Worm (Caenorhabditis elegans) whole organism, early embryonic: ENCODE measurements around the gene rbx-1.

Source experiments
- B0310.2 ChIP-seq: sonication (generic microtip); optimal IDR thresholded peaks from 2 replicates; lab custom pipeline; 2016; ENCODE audit warnings: mild to moderate bottlenecking, missing genetic modification characterization, missing compliant biosample characterization
- F13C5.2 ChIP-seq: sonication (generic microtip); optimal IDR thresholded peaks from 2 replicates; lab custom pipeline; 2017; ENCODE audit warnings: mild to moderate bottlenecking, missing genetic modification characterization, inconsistent platforms, missing compliant biosample characterization
- aly-1 ChIP-seq: sonication (generic microtip); optimal IDR thresholded peaks from 2 replicates; lab custom pipeline; 2016; ENCODE audit warnings: missing genetic modification characterization, missing compliant biosample characterization
- ama-1 ChIP-seq: fragments of 150-350 bp; optimal IDR thresholded peaks from 2 replicates; lab custom pipeline; 2014
- ceh-13 ChIP-seq: fragments of 200-800 bp; sonication (Bioruptor generic); optimal IDR thresholded peaks from 2 replicates; lab custom pipeline; 2018; ENCODE audit warnings: mild to moderate bottlenecking, missing genetic modification characterization, missing compliant biosample characterization
- ceh-36 ChIP-seq: sonication (generic microtip); optimal IDR thresholded peaks from 2 replicates; lab custom pipeline; 2016; ENCODE audit warnings: missing genetic modification characterization, inconsistent platforms, missing compliant biosample characterization
- ets-7 ChIP-seq: sonication (generic microtip); optimal IDR thresholded peaks from 2 replicates; lab custom pipeline; 2016; ENCODE audit warnings: missing genotype, missing genetic modification characterization, missing compliant biosample characterization
- flt-1 ChIP-seq: fragments of 200-800 bp; sonication (Bioruptor generic); IDR thresholded peaks from 2 replicates; pipeline ENCODE4 v1.3.6; 2022; ENCODE audit warnings: missing genetic modification characterization, missing compliant biosample characterization
- hmbx-1 ChIP-seq: sonication (generic microtip); optimal IDR thresholded peaks from 2 replicates; lab custom pipeline; 2016; ENCODE audit warnings: mild to moderate bottlenecking, missing genetic modification characterization, missing compliant biosample characterization
- hmg-4 ChIP-seq: fragments of 200-800 bp; sonication (Bioruptor generic); optimal IDR thresholded peaks from 2 replicates; lab custom pipeline; 2018; ENCODE audit warnings: mild to moderate bottlenecking, missing genetic modification characterization, missing compliant biosample characterization
- hnd-1 ChIP-seq: sonication (generic microtip); optimal IDR thresholded peaks from 2 replicates; lab custom pipeline; 2016; ENCODE audit warnings: missing genetic modification characterization, missing compliant biosample characterization
- pes-1 ChIP-seq: fragments of 200-800 bp; sonication (Bioruptor generic); IDR thresholded peaks from 2 replicates; pipeline ENCODE4 v1.3.6; 2022; ENCODE audit warnings: missing genetic modification reagents, missing genetic modification characterization, missing compliant biosample characterization
- scrt-1 ChIP-seq: fragments of 200-800 bp; sonication (Bioruptor generic); IDR thresholded peaks from 2 replicates; pipeline ENCODE4 v1.3.6; 2022; ENCODE audit warnings: missing genetic modification characterization, missing compliant biosample characterization
- sea-1 ChIP-seq: fragments of 200-800 bp; sonication (Bioruptor generic); conservative IDR thresholded peaks from 2 replicates; pipeline ENCODE4 v1.3.6; 2022; ENCODE audit warnings: missing genetic modification characterization, missing compliant biosample characterization
- tbx-11 ChIP-seq: fragments of 200-800 bp; sonication (Bioruptor generic); IDR thresholded peaks from 2 replicates; pipeline ENCODE4 v1.3.6; 2022; ENCODE audit warnings: missing genetic modification characterization, missing compliant biosample characterization
- tbx-37 ChIP-seq: fragments of 200-800 bp; sonication (Bioruptor generic); conservative IDR thresholded peaks from 2 replicates; pipeline ENCODE4 v1.3.6; 2022; ENCODE audit warnings: missing genetic modification reagents, missing genetic modification characterization, missing compliant biosample characterization
- tra-4 ChIP-seq: sonication (generic microtip); optimal IDR thresholded peaks from 2 replicates; lab custom pipeline; 2017; ENCODE audit warnings: missing genetic modification characterization, missing compliant biosample characterization

Gene rbx-1

DNA sequence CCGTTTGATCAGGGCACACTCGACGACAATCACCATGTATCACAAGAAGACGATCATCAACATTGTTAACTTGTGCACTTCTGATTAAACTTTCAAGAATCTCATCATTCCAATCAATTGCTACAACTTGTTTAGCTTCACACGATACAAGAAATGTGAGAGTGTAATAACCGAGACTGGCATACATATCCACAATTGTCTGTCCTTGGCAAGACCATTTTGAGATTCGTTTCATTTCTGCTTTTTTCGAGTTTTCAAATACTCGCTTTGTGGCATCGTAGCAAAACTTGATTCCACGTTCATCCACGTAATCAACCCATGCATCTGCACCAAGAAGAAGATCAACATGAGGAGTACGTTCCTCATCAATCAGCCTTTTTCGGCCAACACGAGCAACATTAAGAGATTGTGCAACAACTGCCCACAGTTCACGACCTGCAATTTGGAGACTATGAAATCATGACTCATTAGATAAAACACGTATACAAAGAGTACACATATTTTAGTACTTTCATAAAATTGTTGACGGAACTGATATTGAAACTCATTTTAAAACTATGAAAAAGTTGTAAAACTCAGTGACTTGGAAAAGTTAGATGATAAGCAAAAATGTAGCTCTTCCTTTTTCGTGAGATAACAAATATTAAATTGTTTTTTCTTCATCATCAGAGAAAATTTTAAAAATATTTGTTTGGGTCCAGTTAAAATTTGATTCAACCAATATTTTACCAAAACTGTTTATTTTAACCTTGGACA, 22.3 kb upstream of the rbx-1 start:
- TF ChIP-seq ets-7 (tag; lab: Kevin White, UChicago) = no peak
- no peak for TF ChIP-seq pes-1
- no peak for TF ChIP-seq sea-1 (GFP tag; lab: Robert Waterston, UW)
- no peak for TF ChIP-seq B0310.2
- no peak for TF ChIP-seq F13C5.2 (tag; lab: Kevin White, UChicago)
- no peak for TF ChIP-seq ama-1 (lab: Kevin White, UChicago)
- TF ChIP-seq tra-4 (tag; lab: Kevin White, UChicago) = no peak
- no peak for TF ChIP-seq tbx-37 (GFP tag; lab: Robert Waterston, UW)
- TF ChIP-seq hmbx-1 = no peak
- TF ChIP-seq ceh-36 (tag; lab: Kevin White, UChicago) = no peak

DNA sequence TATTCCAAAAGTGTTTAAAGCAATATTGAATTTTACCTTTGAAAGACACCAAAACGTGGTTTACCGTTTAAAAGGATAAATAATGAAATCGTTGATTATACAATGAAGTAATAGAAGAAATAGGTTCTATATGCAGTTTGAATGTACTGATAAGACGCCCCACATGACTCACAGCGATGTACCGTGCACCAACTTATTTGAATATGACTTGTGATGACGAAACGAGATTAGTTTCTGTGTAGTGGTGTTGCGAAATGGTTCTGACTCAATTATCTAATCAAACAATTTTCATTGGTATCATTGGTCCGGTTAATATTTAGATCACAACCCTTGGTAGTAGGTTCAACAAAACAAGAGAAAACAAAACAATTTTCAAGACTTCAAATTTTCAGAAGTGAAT, 20.9 kb upstream of the rbx-1 start:
- TF ChIP-seq hmbx-1 (no peak), pes-1 (no peak), ama-1 (lab: Kevin White, UChicago) (no peak), F13C5.2 (tag; lab: Kevin White, UChicago) (no peak), scrt-1 (GFP tag; lab: Robert Waterston, UW) (no peak), tbx-11 (no peak), aly-1 (tag; lab: Kevin White, UChicago) (no peak), ets-7 (tag; lab: Kevin White, UChicago) (no peak), tbx-37 (GFP tag; lab: Robert Waterston, UW) (no peak)

DNA sequence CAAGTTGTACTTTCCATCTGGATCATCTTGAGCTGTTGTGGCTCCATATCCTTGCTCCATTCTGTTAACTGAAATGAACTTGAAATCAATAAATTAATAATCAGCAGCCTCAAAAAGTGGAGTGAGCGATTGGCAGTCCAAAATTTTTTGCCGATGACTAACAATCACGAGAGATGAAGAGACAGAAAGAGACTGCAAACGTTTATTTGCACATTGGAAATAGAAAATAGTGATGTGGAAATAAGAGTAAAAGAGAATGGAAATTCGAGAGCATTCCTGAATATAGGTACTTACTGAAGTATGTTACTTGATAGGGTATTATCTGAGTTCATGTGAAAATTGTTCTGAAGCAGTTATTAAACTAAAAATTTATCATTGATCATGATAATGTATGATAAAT, 19.4 kb upstream of the rbx-1 start, which contains the start of gene tag-120:
tag-120 (minus strand) TSS at position 68 of the 400 bp plus-strand sequence.
- TF ChIP-seq B0310.2 = no peak
- no peak for TF ChIP-seq ets-7 (tag; lab: Kevin White, UChicago)
- no peak for TF ChIP-seq flt-1 (GFP tag; lab: Robert Waterston, UW)
- no peak for TF ChIP-seq sea-1 (GFP tag; lab: Robert Waterston, UW)
- TF ChIP-seq tbx-11 = no peak
- TF ChIP-seq tra-4 (tag; lab: Kevin White, UChicago) = no peak
- TF ChIP-seq ceh-36 (tag; lab: Kevin White, UChicago) = no peak

DNA sequence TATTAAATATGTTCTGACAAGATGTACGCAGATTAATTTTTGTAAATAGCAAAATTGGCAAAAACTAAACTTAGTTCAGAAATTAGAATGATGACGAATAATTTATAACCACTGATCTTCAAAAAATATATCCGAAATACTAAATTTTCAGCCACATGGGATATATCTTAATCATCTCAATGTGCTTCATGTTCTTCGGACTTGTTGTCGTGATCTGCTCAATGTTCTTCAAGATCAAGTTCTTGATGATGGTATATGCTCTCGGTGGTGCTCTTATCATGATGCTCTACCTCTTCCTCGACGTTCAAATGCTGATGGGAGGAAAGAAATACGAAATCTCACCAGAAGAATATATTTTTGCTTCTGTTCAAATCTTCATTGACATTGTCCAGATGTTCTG, 16.3 kb upstream of the rbx-1 start:
- TF ChIP-seq ets-7 (tag; lab: Kevin White, UChicago) (no peak), scrt-1 (GFP tag; lab: Robert Waterston, UW) (no peak), flt-1 (GFP tag; lab: Robert Waterston, UW) (no peak)

DNA sequence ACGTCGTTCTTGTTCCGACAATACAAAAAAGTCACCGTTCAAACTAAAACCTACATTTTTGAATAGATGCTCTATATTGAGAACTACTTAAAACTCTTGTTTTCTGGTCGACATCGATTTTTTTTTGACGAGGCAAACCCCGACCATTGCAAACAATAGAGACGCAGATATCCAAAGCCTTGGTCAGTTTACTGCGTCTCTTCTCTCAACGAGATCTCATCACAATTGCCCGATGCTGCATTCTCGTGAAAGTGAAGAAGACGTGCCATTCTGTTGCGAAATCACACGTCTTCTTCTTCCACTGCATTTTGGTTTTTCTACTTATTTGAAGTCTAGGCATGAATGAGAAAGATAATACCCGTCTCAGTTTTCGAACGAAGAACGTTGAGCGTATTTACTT, 14.1 kb upstream of the rbx-1 start:
- TF ChIP-seq ama-1 (lab: Kevin White, UChicago) = no peak
- no peak for TF ChIP-seq sea-1 (GFP tag; lab: Robert Waterston, UW)
- no peak for TF ChIP-seq flt-1 (GFP tag; lab: Robert Waterston, UW)
- no peak for TF ChIP-seq scrt-1 (GFP tag; lab: Robert Waterston, UW)
- no peak for TF ChIP-seq aly-1 (tag; lab: Kevin White, UChicago)

DNA sequence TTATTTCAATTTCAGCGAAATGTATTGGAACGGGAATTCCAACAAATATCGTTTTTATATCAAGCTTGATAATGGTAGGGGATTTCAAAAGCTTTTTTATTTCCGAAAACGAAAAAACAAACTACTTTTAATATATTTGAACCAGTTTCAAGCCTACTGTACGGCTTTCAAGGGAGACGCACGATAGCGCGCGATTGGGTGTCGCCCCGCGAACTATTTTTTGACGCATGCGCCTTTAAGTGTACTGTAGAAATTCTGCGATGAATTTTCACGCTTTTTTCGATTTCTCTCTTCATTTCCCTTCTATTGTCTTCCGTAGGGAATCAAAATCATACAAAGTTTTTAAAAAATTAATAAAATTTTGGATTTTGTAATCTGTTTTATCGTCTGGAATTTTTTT, 13.2 kb upstream of the rbx-1 start:
- TF ChIP-seq sea-1 (GFP tag; lab: Robert Waterston, UW) = no peak
- no peak for TF ChIP-seq aly-1 (tag; lab: Kevin White, UChicago)
- no peak for TF ChIP-seq ceh-13 (GFP tag; lab: Kevin White, UChicago)
- TF ChIP-seq scrt-1 (GFP tag; lab: Robert Waterston, UW) = no peak
- no peak for TF ChIP-seq tra-4 (tag; lab: Kevin White, UChicago)
- TF ChIP-seq tbx-37 (GFP tag; lab: Robert Waterston, UW) = no peak
- TF ChIP-seq hnd-1 (tag; lab: Kevin White, UChicago) = no peak
- TF ChIP-seq hmbx-1 = no peak
- TF ChIP-seq ets-7 (tag; lab: Kevin White, UChicago) = no peak
- TF ChIP-seq ama-1 (lab: Kevin White, UChicago) = no peak
- TF ChIP-seq hmg-4 = no peak
- no peak for TF ChIP-seq flt-1 (GFP tag; lab: Robert Waterston, UW)
- TF ChIP-seq B0310.2 = no peak
- TF ChIP-seq ceh-36 (tag; lab: Kevin White, UChicago) = no peak
- TF ChIP-seq pes-1 = no peak
- no peak for TF ChIP-seq F13C5.2 (tag; lab: Kevin White, UChicago)

DNA sequence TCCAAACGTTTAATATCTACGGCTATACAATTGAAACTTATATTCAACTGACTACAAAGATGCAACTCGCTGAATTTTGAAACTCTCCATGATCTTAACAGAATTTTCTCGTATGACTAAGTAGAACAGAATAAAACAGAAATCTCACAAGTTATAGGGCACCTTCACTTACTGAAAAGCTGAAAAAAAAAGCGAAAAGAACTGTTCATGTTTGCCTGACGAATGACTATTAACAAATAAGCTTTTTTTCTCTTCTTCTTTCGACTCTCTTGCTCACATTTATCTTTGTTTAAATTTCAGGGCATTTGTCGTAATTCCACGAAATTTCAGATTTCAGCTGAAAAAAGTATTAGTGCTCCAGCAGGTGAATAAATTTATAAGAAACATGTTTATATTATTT, 12.4 kb upstream of the rbx-1 start, which contains the start of gene xbx-6:
xbx-6 (plus strand) TSS at position 301 of the 400 bp plus-strand sequence.
- TF ChIP-seq scrt-1 (GFP tag; lab: Robert Waterston, UW) (no peak), B0310.2 (no peak), ceh-36 (tag; lab: Kevin White, UChicago) (no peak), aly-1 (tag; lab: Kevin White, UChicago) (no peak), ceh-13 (GFP tag; lab: Kevin White, UChicago) (no peak), tbx-11 (no peak), pes-1 (no peak), hmbx-1 (no peak), sea-1 (GFP tag; lab: Robert Waterston, UW) (no peak), ama-1 (lab: Kevin White, UChicago) (no peak), tbx-37 (GFP tag; lab: Robert Waterston, UW) (no peak)

DNA sequence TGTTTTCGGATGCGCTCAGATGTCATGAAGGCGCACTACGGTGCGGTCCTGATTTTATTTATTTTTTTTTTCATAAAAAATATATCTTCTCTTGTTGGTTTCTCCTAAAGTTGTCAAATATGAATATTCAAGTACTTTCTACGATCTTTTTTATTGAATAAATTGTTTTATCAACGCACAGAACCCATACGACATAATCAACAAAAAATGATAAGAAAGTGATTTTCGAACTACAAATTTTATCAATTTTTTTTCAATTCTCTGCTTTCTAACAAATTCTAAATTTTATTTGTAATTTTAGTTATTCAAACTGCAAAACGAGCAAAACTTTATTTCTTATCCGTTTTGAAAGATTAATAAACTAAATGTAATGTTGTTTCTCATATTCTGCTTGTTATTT, 11.5 kb upstream of the rbx-1 start:
- TF ChIP-seq tbx-11 = no peak
